Worm (Caenorhabditis elegans): ENCODE results near the gene inx-11.

ce11 chrV:12526124-12526523 is 39.1 kb downstream of the inx-11 start:
- TF ChIP-seq dao-5 (tag; optimal IDR thresholded peaks at IDR 0.05) (no peak), W03F9.2 (tag; optimal IDR thresholded peaks at IDR 0.05) (no peak), him-1 (tag; optimal IDR thresholded peaks at IDR 0.05) (no peak)

Measured in whole organism, L4/young adult.